Worm (Caenorhabditis elegans) whole organism, L4 larva: ENCODE data around the gene E02C12.10.

Experiments used
- F10B5.3 ChIP-seq: sonication (generic microtip); optimal IDR thresholded peaks from 2 replicates; lab custom pipeline; 2016; ENCODE audit warnings: mild to moderate bottlenecking, missing genetic modification characterization, missing compliant biosample characterization
- egl-27 ChIP-seq: sonication (generic microtip); optimal IDR thresholded peaks from 3 replicates; lab custom pipeline; 2017; ENCODE audit warnings: missing biosample characterization, missing genetic modification reagents, missing genetic modification characterization
- lin-15B ChIP-seq: fragments of 150-350 bp; sonication (generic microtip); optimal IDR thresholded peaks from 3 replicates; lab custom pipeline; 2014; ENCODE audit warnings: missing biosample characterization, missing genetic modification characterization
- unc-62 ChIP-seq, 3 experiments: fragments of 150-350 bp in 1 of 3; sonication (generic microtip); optimal IDR thresholded peaks in 2 of 3; peaks in 1 of 3; 1 replicate in 1 of 3; 2 replicates in 2 of 3; lab custom pipeline; 2014 to 2017; ENCODE audit warnings: missing biosample characterization in 3 of 3, missing genetic modification characterization in 3 of 3, missing genetic modification reagents in 3 of 3, missing genotype in 1 of 3

- no peak for TF ChIP-seq lin-15B
- TF ChIP-seq unc-62 (GFP tag; optimal IDR thresholded peaks at IDR 0.05 in 1 of 2; lab: Kevin White, UChicago): no peak
- TF ChIP-seq unc-62 (tag; optimal IDR thresholded peaks at IDR 0.05; lab: Kevin White, UChicago): no peak
- TF ChIP-seq egl-27 (tag; lab: Kevin White, UChicago): no peak
- no peak for TF ChIP-seq F10B5.3 (tag; lab: Kevin White, UChicago)
Observed at ce11 chrV:9416624-9417023, 38.4 kb upstream of the E02C12.10 start, which contains the start of gene F36D4.1.
